Worm (Caenorhabditis elegans) whole organism, L1 larva: ENCODE results near the gene C56G2.22.

Experiments used
- aly-2 ChIP-seq: fragments of 150-350 bp; optimal IDR thresholded peaks from 2 replicates; lab custom pipeline; 2014; ENCODE audit warnings: missing biosample characterization, missing genetic modification characterization
- lsy-2 ChIP-seq, 2 experiments: fragments of 150-350 bp; optimal IDR thresholded peaks; 2 replicates each; lab custom pipeline; 2014; ENCODE audit warnings: missing biosample characterization in 2 of 2, missing genetic modification characterization in 2 of 2
- snpc-4 ChIP-seq: fragments of 150-350 bp; optimal IDR thresholded peaks from 2 replicates; lab custom pipeline; 2014; ENCODE audit warnings: missing biosample characterization, missing genetic modification characterization

DNA sequence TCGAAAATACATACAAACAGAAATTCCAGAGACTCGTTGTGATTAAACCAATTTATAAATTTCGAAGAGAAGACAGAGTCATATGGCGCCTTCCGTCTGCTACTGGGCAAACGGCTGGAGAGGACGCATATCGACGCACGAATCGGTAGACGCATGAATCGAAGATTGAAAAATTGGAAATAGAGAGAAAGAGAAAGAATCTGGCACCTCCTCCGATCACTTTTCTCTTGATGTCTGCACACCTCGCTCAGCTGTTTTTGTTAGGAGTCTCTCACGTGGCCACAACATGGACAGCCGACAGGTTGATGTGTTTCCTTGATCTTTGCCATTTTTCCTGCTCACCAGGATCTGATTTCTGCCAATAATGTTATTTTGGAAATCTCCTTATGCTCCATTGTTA is 13.9 kb downstream of the C56G2.22 start:
- TF ChIP-seq snpc-4 (tag; lab: Kevin White, UChicago) (no peak), aly-2 (tag; lab: Kevin White, UChicago) (no peak), lsy-2 (tag; optimal IDR thresholded peaks at IDR 0.05; lab: Kevin White, UChicago) (peak; percentile 53 to 65)
